Fruit fly (Drosophila melanogaster) whole organism, embryonic: ENCODE results near the gene Cralbp.

ENCODE experiments used
- Aef1 ChIP-seq: fragments of 200-800 bp; sonication (Bioruptor generic); IDR thresholded peaks from 3 replicates; pipeline ENCODE4 v1.3.6; 2022; ENCODE audit warnings: missing biosample characterization, missing genetic modification characterization
- C15 ChIP-seq: fragments of 200-800 bp; sonication (Bioruptor generic); IDR thresholded peaks from 3 replicates; pipeline ENCODE4 v1.3.6; 2022; ENCODE audit warnings: missing biosample characterization, missing genetic modification characterization
- CG10267 ChIP-seq: fragments of 200-800 bp; sonication (Bioruptor generic); optimal IDR thresholded peaks from 2 replicates; lab custom pipeline; 2018; ENCODE audit warnings: missing biosample characterization, mild to moderate bottlenecking, missing genetic modification characterization, moderate library complexity
- CG10431 ChIP-seq: fragments of 200-800 bp; sonication (Bioruptor generic); optimal IDR thresholded peaks from 3 replicates; lab custom pipeline; 2018; ENCODE audit warnings: missing biosample characterization, mild to moderate bottlenecking, missing genetic modification characterization
- CG10462 ChIP-seq: fragments of 200-800 bp; sonication (Bioruptor generic); optimal IDR thresholded peaks from 2 replicates; lab custom pipeline; 2016; ENCODE audit warnings: missing biosample characterization, missing genetic modification characterization
- CG10654 ChIP-seq: fragments of 200-800 bp; sonication (Bioruptor generic); optimal IDR thresholded peaks from 2 replicates; lab custom pipeline; 2016; ENCODE audit warnings: missing biosample characterization, missing genetic modification characterization
- CG10959 ChIP-seq: fragments of 200-800 bp; sonication (Bioruptor generic); IDR thresholded peaks from 2 replicates; pipeline ENCODE4 v1.3.6; 2022; ENCODE audit warnings: missing biosample characterization, missing genetic modification characterization
- CG11247 ChIP-seq: fragments of 200-800 bp; sonication (Bioruptor generic); IDR thresholded peaks from 2 replicates; pipeline ENCODE4 v1.3.6; 2022; ENCODE audit warnings: missing biosample characterization, missing genetic modification characterization
- CG12744 ChIP-seq: fragments of 200-800 bp; sonication (Bioruptor generic); optimal IDR thresholded peaks from 2 replicates; lab custom pipeline; 2016; ENCODE audit warnings: missing biosample characterization, missing genetic modification characterization
- CG13287 ChIP-seq: fragments of 200-800 bp; sonication (Bioruptor generic); IDR thresholded peaks from 2 replicates; pipeline ENCODE4 v1.3.6; 2022; ENCODE audit warnings: missing biosample characterization, missing genetic modification characterization; ENCODE audit not compliant: partially characterized antibody
- CG13424 ChIP-seq: fragments of 200-800 bp; sonication (Bioruptor generic); optimal IDR thresholded peaks from 2 replicates; lab custom pipeline; 2019; ENCODE audit warnings: missing biosample characterization, mild to moderate bottlenecking, missing genetic modification characterization, moderate library complexity
- CG13775 ChIP-seq: fragments of 200-800 bp; sonication (Bioruptor generic); optimal IDR thresholded peaks from 3 replicates; lab custom pipeline; 2017; ENCODE audit warnings: missing biosample characterization, mild to moderate bottlenecking, missing genetic modification characterization
- CG14965 ChIP-seq: fragments of 200-800 bp; sonication (Bioruptor generic); optimal IDR thresholded peaks from 2 replicates; lab custom pipeline; 2016; ENCODE audit warnings: missing biosample characterization, missing genetic modification characterization, borderline replicate concordance
- CG1529 ChIP-seq: fragments of 200-800 bp; sonication (Bioruptor generic); optimal IDR thresholded peaks from 3 replicates; lab custom pipeline; 2018; ENCODE audit warnings: missing biosample characterization, missing genetic modification characterization
- CG17385 ChIP-seq: fragments of 200-800 bp; sonication (Bioruptor generic); optimal IDR thresholded peaks from 3 replicates; lab custom pipeline; 2018; ENCODE audit warnings: missing biosample characterization, mild to moderate bottlenecking, missing genetic modification characterization
- CG17612 ChIP-seq: fragments of 200-800 bp; sonication (Bioruptor generic); IDR thresholded peaks from 2 replicates; pipeline ENCODE4 v1.3.6; 2022; ENCODE audit warnings: missing biosample characterization, missing genetic modification characterization
- CG1792 ChIP-seq: fragments of 200-800 bp; sonication (Bioruptor generic); optimal IDR thresholded peaks from 2 replicates; lab custom pipeline; 2016; ENCODE audit warnings: missing biosample characterization, missing genetic modification characterization
- CG18011 ChIP-seq: fragments of 200-800 bp; sonication (Bioruptor generic); optimal IDR thresholded peaks from 2 replicates; lab custom pipeline; 2017; ENCODE audit warnings: missing biosample characterization, missing genetic modification characterization, mild to moderate bottlenecking, moderate library complexity, missing genotype
- CG18262 ChIP-seq: fragments of 200-800 bp; optimal IDR thresholded peaks from 3 replicates; lab custom pipeline; 2019; ENCODE audit warnings: missing biosample characterization, mild to moderate bottlenecking, missing genetic modification characterization, moderate library complexity
- CG2712 ChIP-seq: fragments of 200-800 bp; optimal IDR thresholded peaks from 3 replicates; lab custom pipeline; 2019; ENCODE audit warnings: missing biosample characterization, mild to moderate bottlenecking, missing genetic modification characterization, moderate library complexity
- CG4404 ChIP-seq: fragments of 200-800 bp; sonication (Bioruptor generic); IDR thresholded peaks from 2 replicates; pipeline ENCODE4 v1.3.6; 2022; ENCODE audit warnings: missing biosample characterization, missing genetic modification characterization
- CG4424 ChIP-seq: fragments of 200-800 bp; sonication (Bioruptor generic); optimal IDR thresholded peaks from 3 replicates; lab custom pipeline; 2016; ENCODE audit warnings: missing biosample characterization, missing genetic modification characterization
- CG6791 ChIP-seq: fragments of 200-800 bp; sonication (Bioruptor generic); IDR thresholded peaks from 3 replicates; pipeline ENCODE4 v1.3.6; 2022; ENCODE audit warnings: missing biosample characterization, missing genetic modification characterization; ENCODE audit not compliant: partially characterized antibody
- CG7357 ChIP-seq: fragments of 200-800 bp; sonication (Bioruptor generic); IDR thresholded peaks from 3 replicates; pipeline ENCODE4 v1.3.6; 2022; ENCODE audit warnings: missing biosample characterization, missing genetic modification characterization
- CG8388 ChIP-seq: fragments of 200-800 bp; sonication (Bioruptor generic); optimal IDR thresholded peaks from 2 replicates; lab custom pipeline; 2019; ENCODE audit warnings: missing biosample characterization, mild to moderate bottlenecking, missing genetic modification characterization, moderate library complexity
- E2f2 ChIP-seq: fragments of 200-800 bp; sonication (Bioruptor generic); IDR thresholded peaks from 2 replicates; pipeline ENCODE4 v1.3.6; 2022; ENCODE audit warnings: missing biosample characterization, missing genetic modification characterization
- Hr78 ChIP-seq, 2 experiments: fragments of 200-800 bp in 1 of 2; fragments of >200 bp in 1 of 2; sonication (Bioruptor generic) in 1 of 2; optimal IDR thresholded peaks; 2 replicates each; lab custom pipeline; 2017 to 2019; ENCODE audit warnings: missing biosample characterization in 2 of 2, missing genetic modification characterization in 2 of 2, mild to moderate bottlenecking in 1 of 2, moderate library complexity in 1 of 2
- Kr ChIP-seq: fragments of 200-800 bp; sonication (Bioruptor generic); optimal IDR thresholded peaks from 2 replicates; lab custom pipeline; 2017; ENCODE audit warnings: missing biosample characterization, mild to moderate bottlenecking, missing genetic modification characterization
- MTF-1 ChIP-seq: fragments of 200-800 bp; sonication (Bioruptor generic); optimal IDR thresholded peaks from 2 replicates; lab custom pipeline; 2018; ENCODE audit warnings: missing biosample characterization, mild to moderate bottlenecking, missing genetic modification characterization, borderline replicate concordance
- Meics ChIP-seq: fragments of 200-800 bp; sonication (Bioruptor generic); optimal IDR thresholded peaks from 2 replicates; lab custom pipeline; 2017; ENCODE audit warnings: missing biosample characterization, mild to moderate bottlenecking, missing genetic modification characterization
- Side ChIP-seq: fragments of 200-800 bp; sonication (Bioruptor generic); optimal IDR thresholded peaks from 2 replicates; lab custom pipeline; 2016; ENCODE audit warnings: missing biosample characterization, missing genetic modification characterization
- Tbp ChIP-seq: fragments of >200 bp; optimal IDR thresholded peaks from 2 replicates; lab custom pipeline; 2018; ENCODE audit warnings: missing biosample characterization, missing genetic modification characterization
- aop ChIP-seq: fragments of 200-800 bp; sonication (Bioruptor generic); IDR thresholded peaks from 2 replicates; pipeline ENCODE4 v1.3.6; 2022; ENCODE audit warnings: missing biosample characterization, missing genetic modification characterization
- br ChIP-seq: fragments of >200 bp; optimal IDR thresholded peaks from 2 replicates; lab custom pipeline; 2017
- bsh ChIP-seq, 2 experiments: fragments of 200-800 bp; sonication (Bioruptor generic); optimal IDR thresholded peaks; 2 replicates each; lab custom pipeline; 2017 to 2018; ENCODE audit warnings: mild to moderate bottlenecking in 2 of 2, missing biosample characterization in 2 of 2, missing genetic modification characterization in 2 of 2, moderate library complexity in 1 of 2
- ci ChIP-seq: fragments of 200-800 bp; sonication (Bioruptor generic); IDR thresholded peaks from 3 replicates; pipeline ENCODE4 v1.3.6; 2022; ENCODE audit warnings: missing biosample characterization, missing genetic modification characterization
- dan ChIP-seq: fragments of 200-800 bp; sonication (Bioruptor generic); IDR thresholded peaks from 2 replicates; pipeline ENCODE4 v1.3.6; 2022; ENCODE audit warnings: missing biosample characterization, missing genetic modification characterization
- emc ChIP-seq: fragments of 200-800 bp; sonication (Bioruptor generic); optimal IDR thresholded peaks from 2 replicates; lab custom pipeline; 2016; ENCODE audit warnings: missing biosample characterization, missing genetic modification characterization
- en ChIP-seq: fragments of 200-800 bp; sonication (Bioruptor generic); optimal IDR thresholded peaks from 2 replicates; lab custom pipeline; 2016; ENCODE audit warnings: missing biosample characterization, missing genetic modification characterization
- hkb ChIP-seq, 2 experiments: fragments of 200-800 bp in 1 of 2; fragments of >200 bp in 1 of 2; sonication (Bioruptor generic) in 1 of 2; IDR thresholded peaks in 1 of 2; optimal IDR thresholded peaks in 1 of 2; 2 replicates each; pipeline versions ENCODE4 v1.3.6 to Lab custom; 2017 to 2022; ENCODE audit warnings: missing biosample characterization in 1 of 2, missing genetic modification characterization in 1 of 2
- jumu ChIP-seq: fragments of 200-800 bp; sonication (Bioruptor generic); optimal IDR thresholded peaks from 3 replicates; lab custom pipeline; 2016; ENCODE audit warnings: missing biosample characterization, missing genetic modification characterization
- kah ChIP-seq: fragments of 200-800 bp; sonication (Bioruptor generic); optimal IDR thresholded peaks from 2 replicates; lab custom pipeline; 2018; ENCODE audit warnings: missing biosample characterization, mild to moderate bottlenecking, missing genetic modification characterization
- odd ChIP-seq: fragments of 200-800 bp; sonication (Bioruptor generic); optimal IDR thresholded peaks from 2 replicates; lab custom pipeline; 2017; ENCODE audit warnings: missing biosample characterization, mild to moderate bottlenecking, missing genetic modification characterization
- run ChIP-seq: fragments of 200-800 bp; sonication (Bioruptor generic); optimal IDR thresholded peaks from 3 replicates; lab custom pipeline; 2018; ENCODE audit warnings: missing biosample characterization, mild to moderate bottlenecking, missing genetic modification characterization
- sim ChIP-seq: fragments of 200-800 bp; sonication (Bioruptor generic); IDR thresholded peaks from 2 replicates; pipeline ENCODE4 v1.3.6; 2022; ENCODE audit warnings: missing biosample characterization, missing genetic modification characterization
- slbo ChIP-seq: fragments of 200-800 bp; sonication (Bioruptor generic); IDR thresholded peaks from 2 replicates; pipeline ENCODE4 v1.3.6; 2022; ENCODE audit warnings: missing biosample characterization, missing genetic modification characterization
- stwl ChIP-seq: fragments of 200-800 bp; sonication (Bioruptor generic); optimal IDR thresholded peaks from 3 replicates; lab custom pipeline; 2018; ENCODE audit warnings: missing biosample characterization, mild to moderate bottlenecking, missing genetic modification characterization, moderate library complexity
- tgo ChIP-seq: fragments of 200-800 bp; sonication (Bioruptor generic); IDR thresholded peaks from 3 replicates; pipeline ENCODE4 v1.3.6; 2022; ENCODE audit warnings: missing biosample characterization, missing genetic modification characterization
- wor ChIP-seq: fragments of 200-800 bp; sonication (Bioruptor generic); IDR thresholded peaks from 2 replicates; pipeline ENCODE4 v1.3.6; 2022; ENCODE audit warnings: missing biosample characterization, missing genetic modification characterization

The Cralbp gene

DNA sequence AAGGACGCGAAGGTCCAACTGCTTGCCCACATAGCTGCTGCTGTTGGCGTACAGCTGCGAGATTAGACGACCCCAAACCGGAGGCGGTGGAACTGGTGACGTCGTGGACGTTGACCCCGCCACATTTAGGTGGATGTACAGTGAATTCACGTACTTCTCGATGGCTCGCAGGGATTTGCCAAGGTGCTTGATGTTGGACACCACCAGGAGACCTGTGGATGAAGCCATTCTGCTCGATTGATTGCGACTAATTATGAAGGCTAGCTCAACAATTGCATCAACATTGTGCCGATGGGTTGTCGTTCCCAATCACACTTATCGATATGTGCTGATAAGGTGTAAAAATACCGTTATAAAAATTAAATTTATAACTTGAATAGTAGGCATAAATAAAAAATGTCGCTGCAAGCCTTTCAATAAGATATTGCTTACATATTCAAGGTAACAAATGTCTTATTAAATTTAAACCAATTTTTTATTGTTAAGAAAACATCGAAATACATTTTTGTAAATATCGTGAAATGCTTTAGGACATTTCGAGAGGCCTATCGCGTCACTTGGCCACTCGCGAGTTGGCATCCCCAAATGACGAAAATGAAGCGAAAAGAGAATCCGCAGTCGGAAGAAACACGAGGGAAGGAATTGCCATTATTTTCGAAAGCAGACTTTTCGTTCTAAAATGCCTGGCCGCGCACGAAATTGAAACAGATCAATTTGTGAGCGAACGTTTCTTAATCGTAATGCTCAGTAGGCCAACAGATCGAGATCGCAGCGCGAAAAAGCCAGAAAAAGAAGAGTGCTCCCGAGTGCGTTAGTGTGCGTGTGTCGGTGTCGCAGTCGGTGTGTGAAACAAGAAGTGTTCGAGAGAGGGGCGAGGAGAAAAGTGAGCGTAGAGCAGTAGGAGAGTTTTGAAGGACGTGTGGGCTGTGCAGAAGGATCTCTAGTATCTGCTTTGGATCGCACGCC lies 17.7 kb downstream of the Cralbp start, which contains the start of the genes Ppat-Dpck and scny (continued):
- TF ChIP-seq CG10267 (tag; lab: Kevin White, UChicago) (peak; percentile 70), run (tag; lab: Kevin White, UChicago) (no peak), kah (peak; percentile 49), CG8388 (GFP tag; lab: Kevin White, UChicago) (no peak), CG11247 (GFP tag; lab: Robert Waterston, UW) (0 out of 2 replicates have a peak, but pooled peaks have one; percentile 30), Kr (no peak), CG12744 (GFP tag; lab: Kevin White, UChicago) (no peak), CG7357 (GFP tag; lab: Robert Waterston, UW) (no peak), stwl (tag; lab: Kevin White, UChicago) (peak; percentile 58), CG17385 (GFP tag; lab: Kevin White, UChicago) (peak; percentile 14), dan (GFP tag; lab: Robert Waterston, UW) (no peak), MTF-1 (GFP tag; lab: Kevin White, UChicago) (no peak), CG13424 (tag; lab: Kevin White, UChicago) (no peak), Side (GFP tag; lab: Kevin White, UChicago) (no peak), slbo (GFP tag; lab: Robert Waterston, UW) (no peak), C15 (GFP tag; lab: Robert Waterston, UW) (no peak), CG4404 (GFP tag; lab: Robert Waterston, UW) (no peak), CG17612 (GFP tag; lab: Robert Waterston, UW) (no peak), CG10959 (GFP tag; lab: Robert Waterston, UW) (no peak), br (no peak), tgo (GFP tag; lab: Robert Waterston, UW) (no peak), CG6791 (GFP tag; lab: Robert Waterston, UW) (peak; percentile 88), bsh (GFP tag; optimal IDR thresholded peaks at IDR 0.05; lab: Kevin White, UChicago) (peak in 1 of 2 experiments; percentile 8), CG4424 (GFP tag; lab: Kevin White, UChicago) (no peak), odd (GFP tag; lab: Kevin White, UChicago) (no peak), CG10462 (GFP tag; lab: Kevin White, UChicago) (peak; percentile 42), CG13287 (GFP tag; lab: Robert Waterston, UW) (peak; percentile 97), jumu (GFP tag; lab: Kevin White, UChicago) (peak; percentile 23), CG10654 (GFP tag; lab: Kevin White, UChicago) (no peak), CG18011 (GFP tag; lab: Kevin White, UChicago) (no peak), Hr78 (GFP tag; optimal IDR thresholded peaks at IDR 0.05; lab: Kevin White, UChicago) (no peak), E2f2 (GFP tag; lab: Robert Waterston, UW) (no peak), sim (no peak), emc (GFP tag; lab: Kevin White, UChicago) (no peak), Meics (GFP tag; lab: Kevin White, UChicago) (no peak), CG1792 (GFP tag; lab: Kevin White, UChicago) (no peak), hkb (optimal IDR thresholded peaks at IDR 0.05; lab: Kevin White, UChicago) (peak; percentile 60), hkb (GFP tag; IDR thresholded peaks at IDR 0.05; lab: Robert Waterston, UW) (0 out of 2 replicates have a peak, but pooled peaks have one; percentile 10), Aef1 (no peak), en (GFP tag; lab: Kevin White, UChicago) (no peak), CG2712 (peak; percentile 50), CG10431 (no peak), Tbp (GFP tag; lab: Kevin White, UChicago) (no peak), CG1529 (GFP tag; lab: Kevin White, UChicago) (no peak), aop (GFP tag; lab: Robert Waterston, UW) (no peak), CG18262 (peak; percentile 31), wor (GFP tag; lab: Robert Waterston, UW) (no peak), ci (no peak), CG14965 (GFP tag; lab: Kevin White, UChicago) (no peak), CG13775 (GFP tag; lab: Kevin White, UChicago) (peak; percentile 27)
